Worm (Caenorhabditis elegans): Measurements from ENCODE around the gene srh-70.

The srh-70 gene

DNA sequence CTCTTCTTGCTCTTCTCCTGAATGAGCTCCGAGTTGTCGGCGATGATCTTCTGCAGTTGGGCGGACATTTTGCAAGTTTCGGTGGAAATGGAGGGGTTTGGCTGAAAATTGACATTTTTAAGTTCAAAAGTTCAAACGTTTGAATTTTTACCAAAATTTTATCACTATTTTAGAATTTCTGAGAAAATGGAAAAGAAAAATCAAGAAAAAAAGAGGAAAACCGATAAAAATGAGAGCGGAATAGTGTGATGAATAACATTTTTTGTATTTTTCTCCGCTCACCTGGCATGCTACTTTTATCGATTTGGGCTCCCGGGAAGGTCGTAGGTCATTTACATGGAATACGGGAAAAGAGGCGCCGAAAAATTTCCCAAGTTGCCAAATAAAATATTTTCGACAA is 33.6 kb downstream of the srh-70 start, which contains the start of gene F15A4.10:
F15A4.10 (minus strand) TSS at position 101 of the 400 bp plus-strand sequence.
- TF ChIP-seq C17E4.6 (GFP tag; IDR thresholded peaks at IDR 0.05) (no peak), hrde-1 (tag; optimal IDR thresholded peaks at IDR 0.05; ENCODE audit: borderline replicate concordance) (no peak)

DNA sequence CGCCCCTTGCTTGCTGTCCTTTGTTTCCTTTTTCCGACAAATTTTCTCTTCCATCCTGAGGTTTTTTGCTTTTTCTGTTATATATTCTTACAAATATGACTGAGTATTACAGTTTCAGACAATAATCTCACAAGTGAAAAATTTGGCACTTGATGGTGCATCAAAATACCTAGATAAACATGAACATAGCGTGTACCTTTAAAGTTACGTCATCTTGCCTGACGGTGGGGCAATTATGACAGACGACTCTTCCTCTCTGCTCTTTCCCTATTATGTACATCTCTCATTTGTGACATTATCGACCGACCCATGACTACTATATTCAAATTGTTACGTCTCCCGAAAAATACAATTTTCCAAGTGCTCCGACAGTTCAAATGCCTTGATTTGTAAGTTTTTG is 36.0 kb downstream of the srh-70 start, which contains the start of gene fbxb-102:
fbxb-102 (plus strand) TSS at position 301 of the 400 bp plus-strand sequence.
- TF ChIP-seq pbrm-1 (GFP tag; IDR thresholded peaks at IDR 0.05) (no peak), cebp-2 (GFP tag; IDR thresholded peaks at IDR 0.05) (no peak), lsl-1 (GFP tag; optimal IDR thresholded peaks at IDR 0.05) (no peak), T07F8.4 (tag; optimal IDR thresholded peaks at IDR 0.05) (no peak), nhr-80 (tag; optimal IDR thresholded peaks at IDR 0.05) (no peak), rpc-1 (optimal IDR thresholded peaks at IDR 0.05) (no peak), rpc-1 (tag; optimal IDR thresholded peaks at IDR 0.05) (no peak)

DNA sequence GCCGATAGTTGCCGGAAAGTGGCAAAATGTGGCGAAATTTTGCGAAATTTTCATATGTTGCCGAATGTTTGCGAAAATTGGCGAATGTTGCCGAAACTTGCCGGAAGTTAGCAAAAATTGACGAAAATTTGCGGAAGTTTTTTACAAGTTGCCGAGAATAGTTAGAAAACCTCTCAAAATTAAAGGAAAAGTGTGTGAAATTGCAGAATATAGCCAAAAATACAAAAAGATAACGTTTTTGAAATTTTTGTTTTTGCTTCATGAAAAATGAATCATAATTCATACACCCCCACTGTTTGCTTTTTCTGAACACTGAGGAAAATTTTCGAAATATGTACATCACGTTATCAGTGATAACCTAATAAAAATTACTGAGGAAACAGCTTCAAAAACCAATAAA is 37.0 kb downstream of the srh-70 start:
- no peak for TF ChIP-seq nfyb-1 (GFP tag; IDR thresholded peaks at IDR 0.05)
- no peak for TF ChIP-seq D2030.7 (GFP tag; IDR thresholded peaks at IDR 0.05)
- no peak for TF ChIP-seq atf-7 (tag; optimal IDR thresholded peaks at IDR 0.05)
- TF ChIP-seq nhr-90 (tag; optimal IDR thresholded peaks at IDR 0.05): no peak
- TF ChIP-seq mcd-1 (GFP tag; IDR thresholded peaks at IDR 0.05): no peak
- no peak for TF ChIP-seq mel-28 (tag; optimal IDR thresholded peaks at IDR 0.05; ENCODE audit: borderline replicate concordance)
- TF ChIP-seq ztf-28 (GFP tag; IDR thresholded peaks at IDR 0.05): no peak
- TF ChIP-seq him-1 (tag; optimal IDR thresholded peaks at IDR 0.05): no peak
- TF ChIP-seq ztf-6 (GFP tag; IDR thresholded peaks at IDR 0.05): no peak
- no peak for TF ChIP-seq lin-26 (GFP tag; IDR thresholded peaks at IDR 0.05)
- no peak for TF ChIP-seq ceh-79 (tag; optimal IDR thresholded peaks at IDR 0.05)

DNA sequence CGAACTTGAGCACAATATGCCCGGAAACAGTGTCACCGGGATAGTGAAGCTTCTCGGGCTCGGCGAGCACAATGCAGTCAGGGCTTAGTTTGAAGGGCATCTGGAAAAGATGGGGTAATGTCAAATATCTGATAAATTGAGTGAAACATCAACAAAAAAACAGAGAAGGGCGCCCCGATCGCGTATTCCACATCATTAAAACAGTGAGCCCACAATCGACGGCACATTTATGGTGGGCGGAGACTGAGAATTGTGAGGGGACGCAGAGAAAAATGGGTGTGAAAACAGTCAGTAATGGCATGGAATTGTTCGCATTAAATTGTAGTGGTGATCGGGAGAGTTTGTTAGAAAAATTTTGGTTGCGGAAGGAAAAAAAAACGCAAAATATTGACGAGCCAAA is 37.8 kb downstream of the srh-70 start, which contains the start of gene arrd-9:
arrd-9 (minus strand) TSS at position 101 of the 400 bp plus-strand sequence.
- TF ChIP-seq ztf-28 (GFP tag; IDR thresholded peaks at IDR 0.05) (no peak), rpc-1 (optimal IDR thresholded peaks at IDR 0.05) (no peak), rpc-1 (tag; optimal IDR thresholded peaks at IDR 0.05) (no peak), sptf-2 (GFP tag; optimal IDR thresholded peaks at IDR 0.05) (no peak), gei-17 (GFP tag; optimal IDR thresholded peaks at IDR 0.05) (no peak), snpc-4 (GFP tag; optimal IDR thresholded peaks at IDR 0.05) (no peak), snpc-4 (tag; optimal IDR thresholded peaks at IDR 0.05) (no peak), hsf-1 (GFP tag; IDR thresholded peaks at IDR 0.05) (no peak), F39B2.1 (GFP tag; IDR thresholded peaks at IDR 0.05) (no peak), C17E4.6 (GFP tag; IDR thresholded peaks at IDR 0.05) (no peak), madf-8 (GFP tag; conservative IDR thresholded peaks at IDR 0.05) (no peak), hrde-1 (tag; optimal IDR thresholded peaks at IDR 0.05; ENCODE audit: borderline replicate concordance) (no peak), ztf-3 (GFP tag; optimal IDR thresholded peaks at IDR 0.05) (no peak), atf-7 (tag; optimal IDR thresholded peaks at IDR 0.05) (no peak), ztf-22 (GFP tag; optimal IDR thresholded peaks at IDR 0.05) (no peak), rec-8 (tag; optimal IDR thresholded peaks at IDR 0.05) (no peak), F57C9.4 (tag; optimal IDR thresholded peaks at IDR 0.05) (no peak), chd-7 (tag; optimal IDR thresholded peaks at IDR 0.05) (no peak), ceh-91 (GFP tag; IDR thresholded peaks at IDR 0.05) (no peak), ztf-25 (GFP tag; IDR thresholded peaks at IDR 0.05) (no peak), attf-5 (GFP tag; optimal IDR thresholded peaks at IDR 0.05) (no peak), K12H6.12 (tag; optimal IDR thresholded peaks at IDR 0.05) (no peak)

All from whole organism, young adult.